Fruit fly (Drosophila melanogaster): ENCODE measurements around the gene Rab11.
A peak's percentile ranks its signal among the peaks of the same experiment; 100 is the strongest.

Rab11 gene

dm6 chr3R:21112742-21113465 is 1.7 kb downstream of the Rab11 start (continued):
- no peak for TF ChIP-seq hth (optimal IDR thresholded peaks at IDR 0.05)
- peak; percentile 80 for TF ChIP-seq shn (GFP tag; optimal IDR thresholded peaks at IDR 0.05)
- peak; percentile 86 for TF ChIP-seq CG11398 (GFP tag; optimal IDR thresholded peaks at IDR 0.05)
- peak; percentile 94 for TF ChIP-seq gem (tag; optimal IDR thresholded peaks at IDR 0.05)
- peak; percentile 56; the same call in 1 of the 2 replicates for TF ChIP-seq ham (GFP tag; IDR thresholded peaks at IDR 0.05)
- peak; percentile 68; the same call in 2 of the 3 replicates for TF ChIP-seq CG11093 (GFP tag; IDR thresholded peaks at IDR 0.05)
- TF ChIP-seq CG6683 (GFP tag; optimal IDR thresholded peaks at IDR 0.05): no peak
- peak; percentile 76 for TF ChIP-seq CG9437 (GFP tag; optimal IDR thresholded peaks at IDR 0.05)
- peak; percentile 87 for TF ChIP-seq CG31441 (GFP tag; IDR thresholded peaks at IDR 0.05)
- peak; percentile 81 for TF ChIP-seq CG9727 (GFP tag; optimal IDR thresholded peaks at IDR 0.05)
- peak; percentile 83 for TF ChIP-seq Optix (GFP tag; IDR thresholded peaks at IDR 0.05)
- TF ChIP-seq PHDP (tag; optimal IDR thresholded peaks at IDR 0.05): peak; percentile 93
- TF ChIP-seq Hmx (GFP tag; optimal IDR thresholded peaks at IDR 0.05): peak; percentile 59
- peak; percentile 25 for TF ChIP-seq MESR4 (GFP tag; optimal IDR thresholded peaks at IDR 0.05)
- TF ChIP-seq Ada2b (GFP tag; IDR thresholded peaks at IDR 0.05): peak; percentile 90
- peak; percentile 44 for TF ChIP-seq Usf (GFP tag; optimal IDR thresholded peaks at IDR 0.05)
- TF ChIP-seq CG17568 (GFP tag; optimal IDR thresholded peaks at IDR 0.05): peak; percentile 90
- peak; percentile 89 for TF ChIP-seq Atf6 (GFP tag; IDR thresholded peaks at IDR 0.05)
- peak; percentile 80 for TF ChIP-seq seq (GFP tag; IDR thresholded peaks at IDR 0.05)
- TF ChIP-seq CG5953 (GFP tag; IDR thresholded peaks at IDR 0.05): peak; percentile 87
- peak; percentile 49 for TF ChIP-seq cwo (GFP tag; optimal IDR thresholded peaks at IDR 0.05)
- 0 out of 2 replicates have a peak, but pooled peaks have one; percentile 7 for TF ChIP-seq tna (GFP tag; IDR thresholded peaks at IDR 0.05; ENCODE audit: partially characterized antibody)
- TF ChIP-seq dm (GFP tag; optimal IDR thresholded peaks at IDR 0.05): peak; percentile 81
- no peak for TF ChIP-seq CG10543 (GFP tag; optimal IDR thresholded peaks at IDR 0.05)
- TF ChIP-seq CG30020 (tag; optimal IDR thresholded peaks at IDR 0.05): peak; percentile 33
- peak; percentile 77 for TF ChIP-seq dati (GFP tag; IDR thresholded peaks at IDR 0.05)
- peak; percentile 84 for TF ChIP-seq tup (GFP tag; optimal IDR thresholded peaks at IDR 0.05)
- peak; percentile 76 for TF ChIP-seq E2f1 (GFP tag; IDR thresholded peaks at IDR 0.05)
- no peak for TF ChIP-seq CG34224 (GFP tag; IDR thresholded peaks at IDR 0.05; ENCODE audit: partially characterized antibody)
- peak; percentile 90 for TF ChIP-seq Fer3 (tag; optimal IDR thresholded peaks at IDR 0.05)
- peak; percentile 91 for TF ChIP-seq lilli (GFP tag; optimal IDR thresholded peaks at IDR 0.05)
- TF ChIP-seq Opbp (GFP tag; IDR thresholded peaks at IDR 0.05; ENCODE audit: partially characterized antibody): no peak
- peak; percentile 85 for TF ChIP-seq ara (GFP tag; IDR thresholded peaks at IDR 0.05)
- TF ChIP-seq CG4282 (GFP tag; optimal IDR thresholded peaks at IDR 0.05): peak; percentile 83
- TF ChIP-seq CG2889 (GFP tag; IDR thresholded peaks at IDR 0.05): peak; percentile 66; the same call in 2 of the 3 replicates
- TF ChIP-seq CG11560 (tag; IDR thresholded peaks at IDR 0.05): peak; percentile 53; the same call in 1 of the 3 replicates
- TF ChIP-seq CG12236 (GFP tag; optimal IDR thresholded peaks at IDR 0.05): peak; percentile 88
- peak; percentile 83 for TF ChIP-seq CG14014 (GFP tag; IDR thresholded peaks at IDR 0.05)
- peak; percentile 93 for TF ChIP-seq CG7987 (GFP tag; optimal IDR thresholded peaks at IDR 0.05)
- TF ChIP-seq CG10462 (GFP tag; optimal IDR thresholded peaks at IDR 0.05): peak; percentile 74
- TF ChIP-seq zfh1 (GFP tag; IDR thresholded peaks at IDR 0.05): peak; percentile 86
- TF ChIP-seq ken (GFP tag; IDR thresholded peaks at IDR 0.05): peak; percentile 82
- TF ChIP-seq CG10147 (GFP tag; optimal IDR thresholded peaks at IDR 0.05): peak; percentile 51
- TF ChIP-seq CG7357 (GFP tag; IDR thresholded peaks at IDR 0.05): peak; percentile 74
- peak; percentile 89 for TF ChIP-seq ranshi (GFP tag; IDR thresholded peaks at IDR 0.05)
- peak; percentile 80 for TF ChIP-seq CG9932 (GFP tag; IDR thresholded peaks at IDR 0.05)
- peak; percentile 44; the same call in 1 of the 2 replicates for TF ChIP-seq gt (GFP tag; IDR thresholded peaks at IDR 0.05)
- TF ChIP-seq CoRest (tag; optimal IDR thresholded peaks at IDR 0.05): peak; percentile 87
- TF ChIP-seq CG1603 (tag; optimal IDR thresholded peaks at IDR 0.05): peak; percentile 93
- peak; percentile 99 for TF ChIP-seq Med (GFP tag)

Measured in whole organism, embryonic.